Worm (Caenorhabditis elegans) whole organism, midembryonic: ENCODE measurements around the gene C08F11.12.

Experiments used
- flt-1 ChIP-seq: fragments of 200-800 bp; sonication (Bioruptor generic); IDR thresholded peaks from 2 replicates; pipeline ENCODE4 v1.3.6; 2022; ENCODE audit warnings: missing genetic modification characterization, missing compliant biosample characterization
- tab-1 ChIP-seq: fragments of 200-800 bp; sonication (Bioruptor generic); IDR thresholded peaks from 2 replicates; pipeline ENCODE4 v1.3.6; 2022; ENCODE audit warnings: missing genetic modification characterization, missing compliant biosample characterization

- no peak for TF ChIP-seq tab-1 (GFP tag; lab: Robert Waterston, UW)
- TF ChIP-seq flt-1 = no peak
These were observed 27.3 kb upstream of the C08F11.12 start, which contains the start of gene srlf-26 for ce11 chrIV:13678649-13679048.
